Fruit fly (Drosophila melanogaster) Kc167 (cell line): Measurements from ENCODE around the gene CG10669.

Experiments used
- h ChIP-seq: fragments of >200 bp; optimal IDR thresholded peaks from 3 replicates; lab custom pipeline; 2018; ENCODE audit warnings: missing external identifiers
- insv ChIP-seq: fragments of >200 bp; optimal IDR thresholded peaks from 3 replicates; lab custom pipeline; 2018; ENCODE audit warnings: missing external identifiers
- psq ChIP-seq: fragments of >200 bp; optimal IDR thresholded peaks from 2 replicates; lab custom pipeline; 2017; ENCODE audit warnings: missing external identifiers
- ttk ChIP-seq: sonication (Bioruptor generic); optimal IDR thresholded peaks from 2 replicates; lab custom pipeline; 2017; ENCODE audit warnings: missing external identifiers

DNA sequence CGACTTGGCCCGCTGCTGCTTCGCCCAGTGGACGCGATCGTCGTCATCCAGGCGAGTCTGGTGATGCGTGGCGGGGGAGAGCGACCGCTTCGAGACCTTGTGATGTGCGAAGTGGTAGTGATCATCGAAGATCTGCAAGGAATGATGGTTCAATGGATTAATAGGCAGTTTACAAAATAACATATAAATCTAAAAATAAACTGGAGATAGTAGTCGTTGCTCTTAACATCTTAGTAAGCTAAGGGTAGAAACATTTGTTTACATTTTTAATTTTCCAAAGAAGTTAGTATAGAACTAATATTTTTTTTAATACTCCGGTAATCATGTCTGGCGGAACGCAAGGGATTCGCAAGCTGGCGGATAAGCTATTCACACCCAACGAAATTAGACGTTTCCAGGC, 22.9 kb upstream of the CG10669 start, which contains the start of gene ND-49L:
- TF ChIP-seq psq (no peak), h (lab: Kevin White, UChicago) (no peak), insv (no peak), ttk (lab: Kevin White, UChicago) (no peak)
